Worm (Caenorhabditis elegans) whole organism, mixed stage, embryonic: ENCODE measurements around the gene dnc-1.

Experiments
- lin-13 ChIP-seq: fragments of 150-350 bp; optimal IDR thresholded peaks from 2 replicates; lab custom pipeline; 2014; ENCODE audit warnings: missing biosample characterization, missing genetic modification characterization
- nhr-237 ChIP-seq: fragments of 150-350 bp; optimal IDR thresholded peaks from 2 replicates; lab custom pipeline; 2014; ENCODE audit warnings: missing biosample characterization, missing genetic modification characterization
- nhr-28 ChIP-seq: fragments of 150-350 bp; optimal IDR thresholded peaks from 2 replicates; lab custom pipeline; 2014; ENCODE audit warnings: missing biosample characterization, missing genetic modification characterization
- unc-120 ChIP-seq: sonication (generic microtip); optimal IDR thresholded peaks from 2 replicates; lab custom pipeline; 2017; ENCODE audit warnings: missing genetic modification characterization, missing compliant biosample characterization; ENCODE audit not compliant: poor library complexity, severe bottlenecking

- TF ChIP-seq unc-120 (tag; lab: Kevin White, UChicago) (no peak), nhr-237 (no peak), nhr-28 (tag; lab: Kevin White, UChicago) (no peak), lin-13 (tag; lab: Kevin White, UChicago) (no peak)
Measured at ce11 chrIV:10980628-10981027, 47.6 kb upstream of the dnc-1 start.
